Worm (Caenorhabditis elegans) whole organism, L1 larva: Measurements from ENCODE around the gene F46B6.4.
A peak's percentile ranks its signal among the peaks of the same experiment; 100 is the strongest.

ENCODE experiments used
- C04F5.9 ChIP-seq: sonication (generic microtip); optimal IDR thresholded peaks from 2 replicates; lab custom pipeline; 2016; ENCODE audit warnings: missing genetic modification characterization, missing compliant biosample characterization
- ama-1 ChIP-seq: fragments of 150-350 bp; optimal IDR thresholded peaks from 2 replicates; lab custom pipeline; 2014
- blmp-1 ChIP-seq: fragments of 150-350 bp; optimal IDR thresholded peaks from 2 replicates; lab custom pipeline; 2014; ENCODE audit warnings: missing biosample characterization, missing genetic modification characterization
- ceh-82 ChIP-seq, 3 experiments: fragments of 150-350 bp in 1 of 3; sonication (generic microtip) in 2 of 3; optimal IDR thresholded peaks; 2 replicates each; lab custom pipeline; 2014 to 2017; ENCODE audit warnings: missing biosample characterization in 3 of 3, missing genetic modification characterization in 3 of 3
- ceh-88 ChIP-seq: fragments of 200-800 bp; sonication (Bioruptor generic); IDR thresholded peaks from 2 replicates; pipeline ENCODE4 v1.3.6; 2022; ENCODE audit warnings: missing genetic modification characterization, missing compliant biosample characterization
- efl-1 ChIP-seq, 4 experiments: fragments of 150-350 bp; optimal IDR thresholded peaks in 3 of 4; peaks in 1 of 4; 1 replicate in 1 of 4; 2 replicates in 3 of 4; lab custom pipeline; 2014; ENCODE audit warnings: missing biosample characterization in 2 of 4, missing genetic modification characterization in 2 of 4, missing genetic modification reagents in 2 of 4
- efl-3 ChIP-seq: fragments of 200-800 bp; sonication (Bioruptor generic); optimal IDR thresholded peaks from 2 replicates; lab custom pipeline; 2018; ENCODE audit warnings: mild to moderate bottlenecking, missing genetic modification characterization, missing compliant biosample characterization
- egl-13 ChIP-seq: sonication (generic microtip); optimal IDR thresholded peaks from 2 replicates; lab custom pipeline; 2016; ENCODE audit warnings: missing genotype, missing genetic modification reagents, missing genetic modification characterization, missing compliant biosample characterization
- egl-27 ChIP-seq, 2 experiments: fragments of 150-350 bp in 1 of 2; sonication (generic microtip); optimal IDR thresholded peaks; 3 replicates each; lab custom pipeline; 2017 to 2018; ENCODE audit warnings: missing biosample characterization in 2 of 2, missing genetic modification characterization in 2 of 2, missing genetic modification reagents in 2 of 2
- fkh-10 ChIP-seq: sonication (generic microtip); optimal IDR thresholded peaks from 2 replicates; lab custom pipeline; 2017; ENCODE audit warnings: missing biosample characterization, missing genetic modification reagents, missing genetic modification characterization
- fkh-4 ChIP-seq: sonication (generic microtip); optimal IDR thresholded peaks from 2 replicates; lab custom pipeline; 2016; ENCODE audit warnings: missing compliant biosample characterization, missing genetic modification characterization, borderline replicate concordance
- grh-1 ChIP-seq: fragments of 200-800 bp; sonication (Bioruptor generic); IDR thresholded peaks from 2 replicates; pipeline ENCODE4 v1.3.6; 2022; ENCODE audit warnings: missing genetic modification reagents, missing genetic modification characterization, missing compliant biosample characterization
- hlh-17 ChIP-seq: fragments of 200-800 bp; sonication (Bioruptor generic); optimal IDR thresholded peaks from 2 replicates; lab custom pipeline; 2018; ENCODE audit warnings: missing genetic modification characterization, mild to moderate bottlenecking, missing compliant biosample characterization, moderate library complexity, borderline replicate concordance
- hlh-4 ChIP-seq: sonication (generic microtip); optimal IDR thresholded peaks from 2 replicates; lab custom pipeline; 2016; ENCODE audit warnings: mild to moderate bottlenecking, missing genetic modification characterization, missing compliant biosample characterization
- hpl-2 ChIP-seq: fragments of 150-350 bp; optimal IDR thresholded peaks from 2 replicates; lab custom pipeline; 2014; ENCODE audit warnings: missing biosample characterization, missing genetic modification reagents, missing genetic modification characterization
- irx-1 ChIP-seq: sonication (generic microtip); optimal IDR thresholded peaks from 2 replicates; lab custom pipeline; 2016; ENCODE audit warnings: missing genetic modification characterization, missing compliant biosample characterization
- isw-1 ChIP-seq: fragments of 200-800 bp; sonication (Bioruptor generic); IDR thresholded peaks from 2 replicates; pipeline ENCODE4 v1.3.6; 2022; ENCODE audit warnings: missing genetic modification characterization, missing compliant biosample characterization
- jun-1 ChIP-seq: fragments of 150-350 bp; optimal IDR thresholded peaks from 2 replicates; lab custom pipeline; 2014; ENCODE audit warnings: missing biosample characterization, missing genetic modification reagents, missing genetic modification characterization
- lin-14 ChIP-seq: fragments of 200-800 bp; sonication (Bioruptor generic); optimal IDR thresholded peaks from 2 replicates; lab custom pipeline; 2018; ENCODE audit warnings: mild to moderate bottlenecking, missing genetic modification characterization, moderate library complexity, missing compliant biosample characterization
- lin-35 ChIP-seq, 2 experiments: fragments of 150-350 bp; optimal IDR thresholded peaks; 2 replicates each; lab custom pipeline; 2014; ENCODE audit warnings: missing biosample characterization in 2 of 2, missing genetic modification characterization in 2 of 2, missing genetic modification reagents in 2 of 2
- mab-9 ChIP-seq: fragments of 200-800 bp; sonication (Bioruptor generic); IDR thresholded peaks from 2 replicates; pipeline ENCODE4 v1.3.6; 2022; ENCODE audit warnings: missing genetic modification reagents, missing genetic modification characterization, missing compliant biosample characterization
- mdl-1 ChIP-seq, 2 experiments: fragments of 150-350 bp; optimal IDR thresholded peaks; 2 replicates each; lab custom pipeline; 2014 to 2017; ENCODE audit warnings: missing biosample characterization in 2 of 2, missing genetic modification characterization in 2 of 2, inconsistent platforms in 1 of 2
- mep-1 ChIP-seq: fragments of 150-350 bp; optimal IDR thresholded peaks from 2 replicates; lab custom pipeline; 2014; ENCODE audit warnings: missing biosample characterization, missing genetic modification characterization
- nhr-19 ChIP-seq: fragments of 200-800 bp; sonication (Bioruptor generic); conservative IDR thresholded peaks from 2 replicates; pipeline ENCODE4 v1.3.6; 2022; ENCODE audit warnings: missing genetic modification characterization, missing compliant biosample characterization
- nhr-20 ChIP-seq: sonication (generic microtip); optimal IDR thresholded peaks from 2 replicates; lab custom pipeline; 2016; ENCODE audit warnings: mild to moderate bottlenecking, missing genetic modification characterization, missing compliant biosample characterization
- nhr-237 ChIP-seq: fragments of 150-350 bp; optimal IDR thresholded peaks from 2 replicates; lab custom pipeline; 2014; ENCODE audit warnings: missing biosample characterization, missing genetic modification characterization
- nhr-47 ChIP-seq: sonication (generic microtip); optimal IDR thresholded peaks from 2 replicates; lab custom pipeline; 2016; ENCODE audit warnings: mild to moderate bottlenecking, missing genetic modification characterization, moderate library complexity, missing compliant biosample characterization
- nhr-76 ChIP-seq: sonication (generic microtip); optimal IDR thresholded peaks from 2 replicates; lab custom pipeline; 2017; ENCODE audit warnings: missing biosample characterization, missing genetic modification characterization
- nhr-77 ChIP-seq: fragments of 150-350 bp; optimal IDR thresholded peaks from 2 replicates; lab custom pipeline; 2014; ENCODE audit warnings: missing biosample characterization, missing genetic modification characterization
- nhr-84 ChIP-seq: sonication (generic microtip); optimal IDR thresholded peaks from 2 replicates; lab custom pipeline; 2017; ENCODE audit warnings: missing biosample characterization, missing genetic modification characterization
- nhr-85 ChIP-seq: sonication (generic microtip); peaks from one replicate; lab custom pipeline; 2016; ENCODE audit warnings: missing genetic modification characterization, inconsistent platforms, missing compliant biosample characterization
- pag-3 ChIP-seq: sonication (generic microtip); optimal IDR thresholded peaks from 2 replicates; lab custom pipeline; 2017; ENCODE audit warnings: missing genetic modification characterization, mild to moderate bottlenecking, missing compliant biosample characterization, antibody characterized with exemption, borderline replicate concordance; ENCODE audit not compliant: insufficient read depth
- pax-3 ChIP-seq: fragments of 200-800 bp; sonication (Bioruptor generic); optimal IDR thresholded peaks from 2 replicates; lab custom pipeline; 2018; ENCODE audit warnings: mild to moderate bottlenecking, missing genetic modification characterization, moderate library complexity, missing compliant biosample characterization
- pqm-1 ChIP-seq: sonication (generic microtip); optimal IDR thresholded peaks from 3 replicates; lab custom pipeline; 2017; ENCODE audit warnings: missing biosample characterization, missing genetic modification characterization
- skn-1 ChIP-seq: fragments of 150-350 bp; optimal IDR thresholded peaks from 2 replicates; lab custom pipeline; 2014; ENCODE audit warnings: missing biosample characterization, missing genetic modification characterization
- snpc-4 ChIP-seq: fragments of 150-350 bp; optimal IDR thresholded peaks from 2 replicates; lab custom pipeline; 2014; ENCODE audit warnings: missing biosample characterization, missing genetic modification characterization
- snu-23 ChIP-seq: sonication (generic microtip); optimal IDR thresholded peaks from 2 replicates; lab custom pipeline; 2016; ENCODE audit warnings: missing genetic modification characterization, missing compliant biosample characterization
- sox-4 ChIP-seq: sonication (generic microtip); optimal IDR thresholded peaks from 2 replicates; lab custom pipeline; 2016; ENCODE audit warnings: missing genetic modification characterization, missing compliant biosample characterization
- sup-37 ChIP-seq: fragments of 200-800 bp; sonication (Bioruptor generic); optimal IDR thresholded peaks from 2 replicates; lab custom pipeline; 2018; ENCODE audit warnings: mild to moderate bottlenecking, missing genetic modification characterization, missing compliant biosample characterization
- swsn-7 ChIP-seq: sonication (generic microtip); optimal IDR thresholded peaks from 2 replicates; lab custom pipeline; 2016; ENCODE audit warnings: missing genetic modification characterization, missing compliant biosample characterization
- unc-30 ChIP-seq: sonication (generic microtip); optimal IDR thresholded peaks from 2 replicates; lab custom pipeline; 2017; ENCODE audit warnings: missing biosample characterization, missing genetic modification characterization
- unc-98 ChIP-seq: fragments of 200-800 bp; sonication (Bioruptor generic); IDR thresholded peaks from 2 replicates; pipeline ENCODE4 v1.3.6; 2022; ENCODE audit warnings: missing genetic modification characterization, missing compliant biosample characterization
- vab-15 ChIP-seq: sonication (generic microtip); optimal IDR thresholded peaks from 2 replicates; lab custom pipeline; 2017; ENCODE audit warnings: missing genotype, mild to moderate bottlenecking, missing genetic modification characterization, missing compliant biosample characterization
- xbp-1 ChIP-seq: sonication (generic microtip); optimal IDR thresholded peaks from 2 replicates; lab custom pipeline; 2016; ENCODE audit warnings: missing genetic modification characterization, missing compliant biosample characterization
- zip-4 ChIP-seq: fragments of 200-800 bp; sonication (Bioruptor generic); optimal IDR thresholded peaks from 2 replicates; lab custom pipeline; 2018; ENCODE audit warnings: mild to moderate bottlenecking, missing genetic modification characterization, moderate library complexity, missing compliant biosample characterization
- ztf-11 ChIP-seq, 2 experiments: sonication (generic microtip); optimal IDR thresholded peaks; 2 replicates each; lab custom pipeline; 2016 to 2017; ENCODE audit warnings: missing genetic modification characterization in 2 of 2, missing biosample characterization in 1 of 2, missing compliant biosample characterization in 1 of 2
- ztf-4 ChIP-seq: fragments of 150-350 bp; optimal IDR thresholded peaks from 2 replicates; lab custom pipeline; 2014; ENCODE audit warnings: missing biosample characterization, missing genetic modification characterization

The F46B6.4 gene

ce11 chrV:9730743-9731706, 48.3 kb downstream of the F46B6.4 start (continued):
- TF ChIP-seq zip-4 (peak; percentile 67), hlh-17 (no peak), hpl-2 (peak; percentile 83), nhr-76 (tag; lab: Kevin White, UChicago) (peak; percentile 92), efl-1 (optimal IDR thresholded peaks at IDR 0.05; lab: Kevin White, UChicago) (peak; percentile 82 to 84), efl-1 (GFP tag; optimal IDR thresholded peaks at IDR 0.05 in 1 of 2; lab: Kevin White, UChicago) (peak; percentile 63 to 95), mab-9 (GFP tag; lab: Robert Waterston, UW) (peak; percentile 83), lin-35 (GFP tag; optimal IDR thresholded peaks at IDR 0.05; lab: Kevin White, UChicago) (peak; percentile 86 to 87), ztf-11 (tag; optimal IDR thresholded peaks at IDR 0.05; lab: Kevin White, UChicago) (peak in 1 of 2 experiments; percentile 82), grh-1 (GFP tag; lab: Robert Waterston, UW) (no peak; the same call in none of the 2 replicates), sup-37 (GFP tag; lab: Kevin White, UChicago) (peak; percentile 65), unc-98 (GFP tag; lab: Robert Waterston, UW) (no peak; the same call in 1 of the 2 replicates), sox-4 (tag; lab: Kevin White, UChicago) (peak; percentile 87), ceh-82 (tag; optimal IDR thresholded peaks at IDR 0.05; lab: Kevin White, UChicago) (peak; percentile 57 to 95 (median 83)), vab-15 (peak; percentile 96), nhr-47 (tag; lab: Kevin White, UChicago) (peak; percentile 95), unc-30 (tag; lab: Kevin White, UChicago) (no peak), lin-14 (peak; percentile 100), nhr-237 (tag; lab: Kevin White, UChicago) (peak; percentile 59), xbp-1 (peak; percentile 98), nhr-84 (tag; lab: Kevin White, UChicago) (no peak), blmp-1 (tag; lab: Kevin White, UChicago) (peak; percentile 89), C04F5.9 (tag; lab: Kevin White, UChicago) (peak; percentile 60), nhr-85 (tag; lab: Kevin White, UChicago) (peak; percentile 96), egl-13 (tag; lab: Kevin White, UChicago) (peak; percentile 86), nhr-77 (tag; lab: Kevin White, UChicago) (peak; percentile 94), swsn-7 (peak; percentile 98), isw-1 (peak; percentile 90), efl-3 (GFP tag; lab: Kevin White, UChicago) (peak; percentile 49), ama-1 (lab: Kevin White, UChicago) (peak; percentile 100), fkh-10 (peak; percentile 96), snu-23 (peak; percentile 99), skn-1 (peak; percentile 80), irx-1 (tag; lab: Kevin White, UChicago) (peak; percentile 87), mep-1 (tag; lab: Kevin White, UChicago) (peak; percentile 76)

ce11 chrV:9729462-9730162, 49.7 kb downstream of the F46B6.4 start, which contains the start of the genes aagr-3 and drap-1:
Gene aagr-3, minus strand, starts transcription at chrV:9729512.
Gene drap-1, plus strand, starts transcription at chrV:9730106.
- TF ChIP-seq nhr-20 (tag; lab: Kevin White, UChicago), result peak; percentile 48
- no peak for TF ChIP-seq sox-4 (tag; lab: Kevin White, UChicago)
- TF ChIP-seq lin-35 (GFP tag; optimal IDR thresholded peaks at IDR 0.05; lab: Kevin White, UChicago), result peak; percentile 79 to 89
- TF ChIP-seq pag-3 (tag; lab: Kevin White, UChicago), result no peak
- TF ChIP-seq mdl-1 (tag; optimal IDR thresholded peaks at IDR 0.05; lab: Kevin White, UChicago), result peak in 1 of 2 experiments; percentile 42
- TF ChIP-seq nhr-77 (tag; lab: Kevin White, UChicago), result peak; percentile 19
- no peak for TF ChIP-seq grh-1 (GFP tag; lab: Robert Waterston, UW)
- TF ChIP-seq pax-3, result no peak
- peak; percentile 21 to 71 for TF ChIP-seq efl-1 (optimal IDR thresholded peaks at IDR 0.05; lab: Kevin White, UChicago)
- TF ChIP-seq efl-1 (GFP tag; optimal IDR thresholded peaks at IDR 0.05 in 1 of 2; lab: Kevin White, UChicago), result peak; percentile 80 to 97
- TF ChIP-seq jun-1 (tag; lab: Kevin White, UChicago), result peak; percentile 3
- TF ChIP-seq hlh-4 (tag; lab: Kevin White, UChicago), result no peak
- no peak for TF ChIP-seq fkh-4 (tag; lab: Kevin White, UChicago)
- TF ChIP-seq ztf-4 (tag; lab: Kevin White, UChicago), result peak; percentile 12
- no peak for TF ChIP-seq hpl-2
- peak in 1 of 3 experiments; percentile 31 for TF ChIP-seq ceh-82 (tag; optimal IDR thresholded peaks at IDR 0.05; lab: Kevin White, UChicago)
- no peak for TF ChIP-seq ceh-88 (GFP tag; lab: Robert Waterston, UW)
- no peak for TF ChIP-seq ztf-11 (tag; optimal IDR thresholded peaks at IDR 0.05; lab: Kevin White, UChicago)
- TF ChIP-seq snpc-4, result no peak
- peak; percentile 40 for TF ChIP-seq nhr-19 (GFP tag; lab: Robert Waterston, UW)
- peak; percentile 52 for TF ChIP-seq nhr-85 (tag; lab: Kevin White, UChicago)
- peak; percentile 54 for TF ChIP-seq mep-1 (tag; lab: Kevin White, UChicago)
- no peak for TF ChIP-seq pqm-1 (tag; lab: Kevin White, UChicago)
- TF ChIP-seq egl-27 (tag; optimal IDR thresholded peaks at IDR 0.05; lab: Kevin White, UChicago), result no peak
